Fruit fly (Drosophila melanogaster) whole organism, embryonic: ENCODE measurements around the gene CG11898.

ENCODE experiments used
- ATbp ChIP-seq: fragments of 200-800 bp; sonication (Bioruptor generic); optimal IDR thresholded peaks from 2 replicates; lab custom pipeline; 2017; ENCODE audit warnings: missing biosample characterization, mild to moderate bottlenecking, missing genetic modification characterization, missing genetic modification reagents
- Abd-B ChIP-seq: fragments of 200-800 bp; sonication (Bioruptor generic); optimal IDR thresholded peaks from 2 replicates; lab custom pipeline; 2018; ENCODE audit warnings: missing biosample characterization, mild to moderate bottlenecking, missing genetic modification characterization, moderate library complexity
- Adf1 ChIP-seq: fragments of 200-800 bp; sonication (Bioruptor generic); IDR thresholded peaks from 2 replicates; pipeline ENCODE4 v1.3.6; 2022; ENCODE audit warnings: missing biosample characterization, missing genetic modification characterization
- CG10147 ChIP-seq: fragments of 200-800 bp; sonication (Bioruptor generic); optimal IDR thresholded peaks from 2 replicates; lab custom pipeline; 2019; ENCODE audit warnings: missing biosample characterization, mild to moderate bottlenecking, missing genetic modification characterization, moderate library complexity
- CG10462 ChIP-seq: fragments of 200-800 bp; sonication (Bioruptor generic); optimal IDR thresholded peaks from 2 replicates; lab custom pipeline; 2016; ENCODE audit warnings: missing biosample characterization, missing genetic modification characterization
- CG11560 ChIP-seq: fragments of 200-800 bp; sonication (Bioruptor generic); IDR thresholded peaks from 3 replicates; pipeline ENCODE4 v1.3.6; 2022; ENCODE audit warnings: missing biosample characterization, missing genetic modification characterization
- CG12155 ChIP-seq: fragments of 200-800 bp; sonication (Bioruptor generic); optimal IDR thresholded peaks from 3 replicates; lab custom pipeline; 2016; ENCODE audit warnings: missing biosample characterization, missing genetic modification characterization
- CG12659 ChIP-seq: fragments of 200-800 bp; sonication (Bioruptor generic); optimal IDR thresholded peaks from 3 replicates; lab custom pipeline; 2017; ENCODE audit warnings: mild to moderate bottlenecking, missing biosample characterization, missing genetic modification reagents, missing genetic modification characterization
- CG13287 ChIP-seq: fragments of 200-800 bp; sonication (Bioruptor generic); IDR thresholded peaks from 2 replicates; pipeline ENCODE4 v1.3.6; 2022; ENCODE audit warnings: missing biosample characterization, missing genetic modification characterization; ENCODE audit not compliant: partially characterized antibody
- CG13424 ChIP-seq: fragments of 200-800 bp; sonication (Bioruptor generic); optimal IDR thresholded peaks from 2 replicates; lab custom pipeline; 2019; ENCODE audit warnings: missing biosample characterization, mild to moderate bottlenecking, missing genetic modification characterization, moderate library complexity
- CG13775 ChIP-seq: fragments of 200-800 bp; sonication (Bioruptor generic); optimal IDR thresholded peaks from 3 replicates; lab custom pipeline; 2017; ENCODE audit warnings: missing biosample characterization, mild to moderate bottlenecking, missing genetic modification characterization
- CG17912 ChIP-seq: fragments of 200-800 bp; sonication (Bioruptor generic); optimal IDR thresholded peaks from 2 replicates; lab custom pipeline; 2018; ENCODE audit warnings: missing biosample characterization, mild to moderate bottlenecking, missing genetic modification characterization
- CG18262 ChIP-seq: fragments of 200-800 bp; optimal IDR thresholded peaks from 3 replicates; lab custom pipeline; 2019; ENCODE audit warnings: missing biosample characterization, mild to moderate bottlenecking, missing genetic modification characterization, moderate library complexity
- CG2120 ChIP-seq: fragments of 200-800 bp; sonication (Bioruptor generic); optimal IDR thresholded peaks from 3 replicates; lab custom pipeline; 2016; ENCODE audit warnings: missing biosample characterization, missing genetic modification characterization
- CG30431 ChIP-seq: fragments of 200-800 bp; sonication (Bioruptor generic); optimal IDR thresholded peaks from 2 replicates; lab custom pipeline; 2017; ENCODE audit warnings: missing biosample characterization, missing genetic modification characterization
- CG31224 ChIP-seq: fragments of 200-800 bp; sonication (Bioruptor generic); IDR thresholded peaks from 2 replicates; pipeline ENCODE4 v1.3.6; 2022; ENCODE audit warnings: missing biosample characterization, missing genetic modification characterization
- CG33213 ChIP-seq: fragments of 200-800 bp; sonication (Bioruptor generic); optimal IDR thresholded peaks from 3 replicates; lab custom pipeline; 2016; ENCODE audit warnings: missing biosample characterization, missing genetic modification characterization
- CG4360 ChIP-seq: fragments of 200-800 bp; sonication (Bioruptor generic); IDR thresholded peaks from 2 replicates; pipeline ENCODE4 v1.3.6; 2022; ENCODE audit warnings: missing biosample characterization, missing genetic modification characterization
- CG4424 ChIP-seq: fragments of 200-800 bp; sonication (Bioruptor generic); optimal IDR thresholded peaks from 3 replicates; lab custom pipeline; 2016; ENCODE audit warnings: missing biosample characterization, missing genetic modification characterization
- CG5953 ChIP-seq: fragments of 200-800 bp; sonication (Bioruptor generic); IDR thresholded peaks from 2 replicates; pipeline ENCODE4 v1.3.6; 2022; ENCODE audit warnings: missing biosample characterization, missing genetic modification characterization
- CG8478 ChIP-seq: fragments of >200 bp; optimal IDR thresholded peaks from 2 replicates; lab custom pipeline; 2018
- CG8924 ChIP-seq: fragments of 200-800 bp; optimal IDR thresholded peaks from 3 replicates; lab custom pipeline; 2019; ENCODE audit warnings: missing biosample characterization, mild to moderate bottlenecking, missing genetic modification characterization, moderate library complexity
- CG8944 ChIP-seq: fragments of 200-800 bp; sonication (Bioruptor generic); optimal IDR thresholded peaks from 3 replicates; lab custom pipeline; 2016; ENCODE audit warnings: missing biosample characterization, missing genetic modification characterization
- CTCF ChIP-seq: fragments of 200-800 bp; sonication (Bioruptor generic); optimal IDR thresholded peaks from 2 replicates; lab custom pipeline; 2017; ENCODE audit warnings: missing biosample characterization, mild to moderate bottlenecking, missing genetic modification characterization, moderate library complexity
- Dfd ChIP-seq, 2 experiments: fragments of >200 bp; optimal IDR thresholded peaks; 2 replicates each; lab custom pipeline; 2017; ENCODE audit warnings: missing biosample characterization in 2 of 2, missing genetic modification characterization in 2 of 2
- Doc3 ChIP-seq: fragments of 200-800 bp; sonication (Bioruptor generic); IDR thresholded peaks from 3 replicates; pipeline ENCODE4 v1.3.6; 2022; ENCODE audit warnings: missing biosample characterization, missing genetic modification characterization; ENCODE audit not compliant: partially characterized antibody
- Ets65A ChIP-seq: fragments of 200-800 bp; sonication (Bioruptor generic); peaks from one replicate; lab custom pipeline; 2016; ENCODE audit warnings: missing biosample characterization, missing genetic modification characterization
- Hmr ChIP-seq: fragments of 200-800 bp; sonication (Bioruptor generic); optimal IDR thresholded peaks from 3 replicates; lab custom pipeline; 2017; ENCODE audit warnings: mild to moderate bottlenecking, missing biosample characterization, missing genetic modification reagents, missing genetic modification characterization
- Hr3 ChIP-seq: fragments of 200-800 bp; sonication (Bioruptor generic); optimal IDR thresholded peaks from 3 replicates; lab custom pipeline; 2016; ENCODE audit warnings: missing biosample characterization, missing genetic modification characterization
- Hr51 ChIP-seq, 2 experiments: fragments of 200-800 bp; sonication (Bioruptor generic); optimal IDR thresholded peaks; 2 replicates in 1 of 2; 3 replicates in 1 of 2; lab custom pipeline; 2016 to 2018; ENCODE audit warnings: missing biosample characterization in 2 of 2, missing genetic modification characterization in 2 of 2, mild to moderate bottlenecking in 1 of 2, moderate library complexity in 1 of 2
- Mad ChIP-seq: fragments of 200-800 bp; sonication (Bioruptor generic); optimal IDR thresholded peaks from 2 replicates; lab custom pipeline; 2016; ENCODE audit warnings: missing biosample characterization, missing genetic modification characterization
- NK7.1 ChIP-seq: fragments of 200-800 bp; sonication (Bioruptor generic); optimal IDR thresholded peaks from 3 replicates; lab custom pipeline; 2016; ENCODE audit warnings: missing biosample characterization, missing genetic modification characterization
- Scr ChIP-seq: fragments of 200-800 bp; sonication (Bioruptor generic); IDR thresholded peaks from 2 replicates; pipeline ENCODE4 v1.3.6; 2022; ENCODE audit warnings: missing biosample characterization, missing genetic modification characterization; ENCODE audit not compliant: partially characterized antibody
- Sin3A ChIP-seq: fragments of >200 bp; optimal IDR thresholded peaks from 2 replicates; lab custom pipeline; 2018
- Sry-β ChIP-seq: fragments of 200-800 bp; sonication (Bioruptor generic); optimal IDR thresholded peaks from 2 replicates; lab custom pipeline; 2018; ENCODE audit warnings: missing biosample characterization, mild to moderate bottlenecking, missing genetic modification characterization, moderate library complexity
- TFAM ChIP-seq: fragments of 200-800 bp; sonication (Bioruptor generic); optimal IDR thresholded peaks from 2 replicates; lab custom pipeline; 2017; ENCODE audit warnings: missing biosample characterization, missing genetic modification characterization, inconsistent platforms
- Vsx1 ChIP-seq: fragments of 200-800 bp; sonication (Bioruptor generic); optimal IDR thresholded peaks from 2 replicates; lab custom pipeline; 2017; ENCODE audit warnings: missing biosample characterization, mild to moderate bottlenecking, missing genetic modification characterization, missing genetic modification reagents
- az2 ChIP-seq: fragments of 200-800 bp; sonication (Bioruptor generic); optimal IDR thresholded peaks from 3 replicates; lab custom pipeline; 2016; ENCODE audit warnings: missing biosample characterization, missing genetic modification characterization
- cas ChIP-seq: fragments of 200-800 bp; sonication (Bioruptor generic); IDR thresholded peaks from 2 replicates; pipeline ENCODE4 v1.3.6; 2022; ENCODE audit warnings: missing biosample characterization, missing genetic modification characterization
- danr ChIP-seq: fragments of 200-800 bp; sonication (Bioruptor generic); IDR thresholded peaks from 2 replicates; pipeline ENCODE4 v1.3.6; 2022; ENCODE audit warnings: missing biosample characterization, missing genetic modification characterization
- ems ChIP-seq: fragments of 200-800 bp; sonication (Bioruptor generic); optimal IDR thresholded peaks from 3 replicates; lab custom pipeline; 2016; ENCODE audit warnings: missing biosample characterization, missing genetic modification characterization
- eve ChIP-seq, 2 experiments: fragments of >200 bp; optimal IDR thresholded peaks; 2 replicates each; lab custom pipeline; 2017; ENCODE audit warnings: missing biosample characterization in 2 of 2, missing genetic modification characterization in 2 of 2
- h ChIP-seq: fragments of >200 bp; optimal IDR thresholded peaks from 2 replicates; lab custom pipeline; 2017
- hb ChIP-seq: fragments of 200-800 bp; sonication (Bioruptor generic); IDR thresholded peaks from 3 replicates; pipeline ENCODE4 v1.3.6; 2022; ENCODE audit warnings: missing biosample characterization, missing genetic modification characterization; ENCODE audit not compliant: partially characterized antibody
- knrl ChIP-seq: fragments of 200-800 bp; sonication (Bioruptor generic); IDR thresholded peaks from 3 replicates; pipeline ENCODE4 v1.3.6; 2022; ENCODE audit warnings: missing biosample characterization, missing genetic modification characterization; ENCODE audit not compliant: partially characterized antibody
- lmd ChIP-seq: fragments of 200-800 bp; sonication (Bioruptor generic); IDR thresholded peaks from 2 replicates; pipeline ENCODE4 v1.3.6; 2022; ENCODE audit warnings: missing biosample characterization, missing genetic modification characterization
- p53 ChIP-seq: fragments of 200-800 bp; sonication (Bioruptor generic); optimal IDR thresholded peaks from 2 replicates; lab custom pipeline; 2016; ENCODE audit warnings: missing biosample characterization, missing genetic modification characterization
- peb ChIP-seq: fragments of 200-800 bp; sonication (Bioruptor generic); IDR thresholded peaks from 2 replicates; pipeline ENCODE4 v1.3.6; 2022; ENCODE audit warnings: missing biosample characterization, missing genetic modification characterization
- rib ChIP-seq: fragments of 200-800 bp; sonication (Bioruptor generic); IDR thresholded peaks from 2 replicates; pipeline ENCODE4 v1.3.6; 2022; ENCODE audit warnings: missing biosample characterization, missing genetic modification characterization
- sens-2 ChIP-seq: fragments of 200-800 bp; sonication (Bioruptor generic); IDR thresholded peaks from 2 replicates; pipeline ENCODE4 v1.3.6; 2022; ENCODE audit warnings: missing biosample characterization, missing genetic modification characterization
- shn ChIP-seq: fragments of 200-800 bp; sonication (Bioruptor generic); optimal IDR thresholded peaks from 3 replicates; lab custom pipeline; 2016; ENCODE audit warnings: missing biosample characterization, missing genetic modification characterization
- slp2 ChIP-seq: fragments of 200-800 bp; sonication (Bioruptor generic); optimal IDR thresholded peaks from 2 replicates; lab custom pipeline; 2016; ENCODE audit warnings: missing biosample characterization, missing genetic modification characterization
- stc ChIP-seq: fragments of 200-800 bp; sonication (Bioruptor generic); IDR thresholded peaks from 2 replicates; pipeline ENCODE4 v1.3.6; 2022; ENCODE audit warnings: missing biosample characterization, missing genetic modification characterization
- zfh1 ChIP-seq: fragments of 200-800 bp; sonication (Bioruptor generic); IDR thresholded peaks from 3 replicates; pipeline ENCODE4 v1.3.6; 2022; ENCODE audit warnings: missing biosample characterization, missing genetic modification characterization

CG11898 gene

dm6 chr3R:29207996-29208395, 42.6 kb downstream of the CG11898 start (continued):
- TF ChIP-seq p53 (GFP tag; lab: Kevin White, UChicago), result no peak
- peak; percentile 75 for TF ChIP-seq CG13424 (tag; lab: Kevin White, UChicago)
- peak; percentile 45 for TF ChIP-seq CG10147 (GFP tag; lab: Kevin White, UChicago)
- TF ChIP-seq Hmr, result peak; percentile 42
- no peak for TF ChIP-seq CG17912 (GFP tag; lab: Kevin White, UChicago)
- TF ChIP-seq Sry-β (GFP tag; lab: Kevin White, UChicago), result no peak
- peak; percentile 37; the same call in 1 of the 2 replicates for TF ChIP-seq danr (GFP tag; lab: Robert Waterston, UW)
- peak; percentile 37; the same call in 1 of the 2 replicates for TF ChIP-seq peb (GFP tag; lab: Robert Waterston, UW)
- peak; percentile 68 for TF ChIP-seq CG12659 (GFP tag; lab: Kevin White, UChicago)
- peak; percentile 54 for TF ChIP-seq az2 (GFP tag; lab: Kevin White, UChicago)
- no peak for TF ChIP-seq rib (GFP tag; lab: Robert Waterston, UW)
- TF ChIP-seq Dfd (GFP tag; optimal IDR thresholded peaks at IDR 0.05; lab: Kevin White, UChicago), result no peak
- peak; percentile 14 for TF ChIP-seq NK7.1 (GFP tag; lab: Kevin White, UChicago)
- peak; percentile 71 for TF ChIP-seq stc (GFP tag; lab: Robert Waterston, UW)
- TF ChIP-seq ems (GFP tag; lab: Kevin White, UChicago), result peak; percentile 37
- TF ChIP-seq CG10462, result no peak
- no peak for TF ChIP-seq CG4360 (GFP tag; lab: Robert Waterston, UW)
- TF ChIP-seq Scr, result no peak
- peak; percentile 26 for TF ChIP-seq slp2 (GFP tag; lab: Kevin White, UChicago)
- TF ChIP-seq Hr3, result peak; percentile 67
- TF ChIP-seq CG33213 (GFP tag; lab: Kevin White, UChicago), result no peak
- no peak for TF ChIP-seq CG8944 (GFP tag; lab: Kevin White, UChicago)
- TF ChIP-seq Sin3A (lab: Kevin White, UChicago), result no peak
- TF ChIP-seq CG31224 (GFP tag; lab: Robert Waterston, UW), result no peak
- TF ChIP-seq Vsx1 (GFP tag; lab: Kevin White, UChicago), result peak; percentile 27
- TF ChIP-seq Hr51 (GFP tag; optimal IDR thresholded peaks at IDR 0.05; lab: Kevin White, UChicago), result peak in 1 of 2 experiments; percentile 84
- TF ChIP-seq CG12155, result peak; percentile 24
- peak; percentile 73 for TF ChIP-seq CG8924 (tag; lab: Kevin White, UChicago)
- peak; percentile 59 for TF ChIP-seq CG30431 (GFP tag; lab: Kevin White, UChicago)
- peak in 1 of 2 experiments; percentile 86 for TF ChIP-seq eve (GFP tag; optimal IDR thresholded peaks at IDR 0.05; lab: Kevin White, UChicago)
- TF ChIP-seq cas, result no peak
- TF ChIP-seq CG2120, result peak; percentile 5
- TF ChIP-seq Mad (GFP tag; lab: Kevin White, UChicago), result peak; percentile 27
- TF ChIP-seq lmd (GFP tag; lab: Robert Waterston, UW), result peak; percentile 68
- TF ChIP-seq CG13775 (GFP tag; lab: Kevin White, UChicago), result peak; percentile 29
- TF ChIP-seq Abd-B (GFP tag; lab: Kevin White, UChicago), result peak; percentile 50
- peak; percentile 83 for TF ChIP-seq ATbp (GFP tag; lab: Kevin White, UChicago)
- TF ChIP-seq TFAM (GFP tag; lab: Kevin White, UChicago), result no peak
- no peak for TF ChIP-seq CG8478 (lab: Kevin White, UChicago)
- TF ChIP-seq sens-2 (GFP tag; lab: Robert Waterston, UW), result no peak
- TF ChIP-seq knrl, result no peak
- TF ChIP-seq CG13287 (GFP tag; lab: Robert Waterston, UW), result no peak
- TF ChIP-seq CG18262 (tag; lab: Kevin White, UChicago), result peak; percentile 78
- TF ChIP-seq hb (GFP tag; lab: Robert Waterston, UW), result no peak
- TF ChIP-seq CG4424 (GFP tag; lab: Kevin White, UChicago), result peak; percentile 19
- no peak for TF ChIP-seq CTCF (GFP tag; lab: Kevin White, UChicago)
- TF ChIP-seq Doc3 (GFP tag; lab: Robert Waterston, UW), result no peak
- TF ChIP-seq shn, result no peak
- peak; percentile 75 for TF ChIP-seq zfh1 (GFP tag; lab: Robert Waterston, UW)
- TF ChIP-seq Adf1 (GFP tag; lab: Robert Waterston, UW), result no peak
- no peak for TF ChIP-seq CG5953 (GFP tag; lab: Robert Waterston, UW)
- TF ChIP-seq CG11560, result no peak
- TF ChIP-seq Ets65A (GFP tag; lab: Kevin White, UChicago), result peak; percentile 81
- TF ChIP-seq h (lab: Kevin White, UChicago), result no peak
